Worm (Caenorhabditis elegans) whole organism, L3 larva: Measurements from ENCODE around the gene F36H9.5.

ENCODE experiments used
- R02D3.7 ChIP-seq: fragments of 150-350 bp; optimal IDR thresholded peaks from 2 replicates; lab custom pipeline; 2014; ENCODE audit warnings: missing biosample characterization, missing genetic modification characterization
- ZK546.5 ChIP-seq: sonication (generic microtip); optimal IDR thresholded peaks from 2 replicates; lab custom pipeline; 2017; ENCODE audit warnings: missing biosample characterization, missing genetic modification characterization
- aly-2 ChIP-seq: fragments of 150-350 bp; optimal IDR thresholded peaks from 2 replicates; lab custom pipeline; 2014; ENCODE audit warnings: missing biosample characterization, missing genetic modification characterization
- ama-1 ChIP-seq: fragments of 150-350 bp; optimal IDR thresholded peaks from 2 replicates; lab custom pipeline; 2018
- ceh-16 ChIP-seq: sonication (generic microtip); optimal IDR thresholded peaks from 2 replicates; lab custom pipeline; 2017; ENCODE audit warnings: missing biosample characterization, missing genetic modification characterization
- ceh-28 ChIP-seq: fragments of 150-350 bp; optimal IDR thresholded peaks from 2 replicates; lab custom pipeline; 2014; ENCODE audit warnings: missing biosample characterization, missing genetic modification reagents, missing genetic modification characterization
- ceh-82 ChIP-seq: fragments of 150-350 bp; optimal IDR thresholded peaks from 2 replicates; lab custom pipeline; 2014; ENCODE audit warnings: missing biosample characterization, missing genetic modification characterization
- ceh-9 ChIP-seq: sonication (generic microtip); optimal IDR thresholded peaks from 2 replicates; lab custom pipeline; 2018; ENCODE audit warnings: missing biosample characterization, missing genetic modification characterization
- daf-12 ChIP-seq: fragments of 150-350 bp; optimal IDR thresholded peaks from 2 replicates; lab custom pipeline; 2014; ENCODE audit warnings: missing biosample characterization, missing genetic modification reagents, missing genetic modification characterization
- egl-27 ChIP-seq: sonication (generic microtip); optimal IDR thresholded peaks from 4 replicates; lab custom pipeline; 2017; ENCODE audit warnings: missing biosample characterization, missing genetic modification reagents, missing genetic modification characterization
- egl-5 ChIP-seq: fragments of 150-350 bp; optimal IDR thresholded peaks from 2 replicates; lab custom pipeline; 2017; ENCODE audit warnings: missing biosample characterization, missing genetic modification reagents, missing genetic modification characterization, inconsistent platforms
- elt-1 ChIP-seq: fragments of 150-350 bp; optimal IDR thresholded peaks from 2 replicates; lab custom pipeline; 2014; ENCODE audit warnings: missing biosample characterization, missing genetic modification characterization
- elt-2 ChIP-seq: sonication (generic microtip); optimal IDR thresholded peaks from 2 replicates; lab custom pipeline; 2016; ENCODE audit warnings: missing genetic modification reagents, mild to moderate bottlenecking, missing genetic modification characterization, missing compliant biosample characterization
- elt-3 ChIP-seq, 3 experiments: fragments of 150-350 bp in 1 of 3; sonication (generic microtip) in 2 of 3; optimal IDR thresholded peaks; 2 replicates in 2 of 3; 4 replicates in 1 of 3; lab custom pipeline; 2014 to 2017; ENCODE audit warnings: missing biosample characterization in 3 of 3, missing genetic modification characterization in 3 of 3
- eor-1 ChIP-seq, 2 experiments: fragments of 150-350 bp; optimal IDR thresholded peaks; 2 replicates each; lab custom pipeline; 2014 to 2018; ENCODE audit warnings: missing biosample characterization in 2 of 2, missing genetic modification characterization in 2 of 2
- fkh-10 ChIP-seq: sonication (generic microtip); optimal IDR thresholded peaks from 2 replicates; lab custom pipeline; 2017; ENCODE audit warnings: missing biosample characterization, missing genetic modification reagents, missing genetic modification characterization
- fos-1 ChIP-seq: fragments of 150-350 bp; optimal IDR thresholded peaks from 2 replicates; lab custom pipeline; 2014; ENCODE audit warnings: missing biosample characterization, missing genetic modification characterization
- hmg-11 ChIP-seq: sonication (generic microtip); optimal IDR thresholded peaks from 2 replicates; lab custom pipeline; 2016; ENCODE audit warnings: missing genetic modification characterization, missing compliant biosample characterization
- jun-1 ChIP-seq: fragments of 150-350 bp; optimal IDR thresholded peaks from 2 replicates; lab custom pipeline; 2014; ENCODE audit warnings: missing biosample characterization, missing genetic modification reagents, missing genetic modification characterization
- lin-15B ChIP-seq: fragments of 150-350 bp; optimal IDR thresholded peaks from 2 replicates; lab custom pipeline; 2014; ENCODE audit warnings: missing biosample characterization, missing genetic modification characterization
- lin-39 ChIP-seq: fragments of 150-350 bp; optimal IDR thresholded peaks from 2 replicates; lab custom pipeline; 2018; ENCODE audit warnings: missing biosample characterization, missing genetic modification reagents, missing genetic modification characterization
- mml-1 ChIP-seq: fragments of 150-350 bp; sonication (generic microtip); optimal IDR thresholded peaks from 3 replicates; lab custom pipeline; 2014; ENCODE audit warnings: missing biosample characterization, missing genetic modification characterization
- nfya-1 ChIP-seq: sonication (generic microtip); optimal IDR thresholded peaks from 2 replicates; lab custom pipeline; 2017; ENCODE audit warnings: missing genetic modification characterization, mild to moderate bottlenecking, missing compliant biosample characterization, antibody characterized with exemption, moderate library complexity; ENCODE audit not compliant: insufficient read depth
- nhr-12 ChIP-seq: fragments of 150-350 bp; optimal IDR thresholded peaks from 2 replicates; lab custom pipeline; 2014; ENCODE audit warnings: missing biosample characterization, missing genetic modification characterization
- nhr-237 ChIP-seq: fragments of 150-350 bp; optimal IDR thresholded peaks from 2 replicates; lab custom pipeline; 2014; ENCODE audit warnings: missing biosample characterization, missing genetic modification characterization
- nhr-25 ChIP-seq: sonication (generic microtip); optimal IDR thresholded peaks from 2 replicates; lab custom pipeline; 2017; ENCODE audit warnings: missing biosample characterization, missing genetic modification characterization
- nhr-76 ChIP-seq: fragments of 150-350 bp; sonication (generic microtip); optimal IDR thresholded peaks from 5 replicates; lab custom pipeline; 2014; ENCODE audit warnings: missing biosample characterization, missing genetic modification characterization
- nhr-77 ChIP-seq: fragments of 150-350 bp; optimal IDR thresholded peaks from 2 replicates; lab custom pipeline; 2014; ENCODE audit warnings: missing biosample characterization, missing genetic modification characterization
- pha-4 ChIP-seq: fragments of 150-350 bp; optimal IDR thresholded peaks from 2 replicates; lab custom pipeline; 2014; ENCODE audit warnings: missing biosample characterization, missing genetic modification reagents, missing genetic modification characterization
- sea-2 ChIP-seq: fragments of 150-350 bp; sonication (generic microtip); optimal IDR thresholded peaks from 4 replicates; lab custom pipeline; 2014; ENCODE audit warnings: missing biosample characterization, missing genetic modification reagents, missing genetic modification characterization
- skn-1 ChIP-seq: fragments of 150-350 bp; optimal IDR thresholded peaks from 2 replicates; lab custom pipeline; 2014; ENCODE audit warnings: missing biosample characterization, missing genetic modification characterization
- tbx-2 ChIP-seq: sonication (generic microtip); optimal IDR thresholded peaks from 2 replicates; lab custom pipeline; 2016; ENCODE audit warnings: mild to moderate bottlenecking, missing genetic modification characterization, missing compliant biosample characterization
- unc-39 ChIP-seq: sonication (generic microtip); optimal IDR thresholded peaks from 4 replicates; lab custom pipeline; 2017; ENCODE audit warnings: missing biosample characterization, missing genetic modification characterization
- unc-62 ChIP-seq: fragments of 150-350 bp; sonication (generic microtip); optimal IDR thresholded peaks from 4 replicates; lab custom pipeline; 2014; ENCODE audit warnings: missing biosample characterization, missing genetic modification reagents, missing genetic modification characterization
- zag-1 ChIP-seq: fragments of 150-350 bp; optimal IDR thresholded peaks from 2 replicates; lab custom pipeline; 2014; ENCODE audit warnings: missing biosample characterization, missing genetic modification characterization
- ztf-11 ChIP-seq: fragments of 150-350 bp; optimal IDR thresholded peaks from 2 replicates; lab custom pipeline; 2014; ENCODE audit warnings: missing biosample characterization, missing genetic modification characterization
- ztf-4 ChIP-seq: fragments of 150-350 bp; optimal IDR thresholded peaks from 2 replicates; lab custom pipeline; 2014; ENCODE audit warnings: missing biosample characterization, missing genetic modification characterization

F36H9.5 gene

ce11 chrV:1781922-1782321 lies at the start of gene F36H9.5:
Gene F36H9.5, minus strand, starts transcription at chrV:1782022.
- TF ChIP-seq ceh-9 (tag; lab: Kevin White, UChicago) (no peak), unc-62 (no peak), zag-1 (no peak), jun-1 (tag; lab: Kevin White, UChicago) (no peak), ZK546.5 (tag; lab: Kevin White, UChicago) (no peak), lin-39 (tag; lab: Kevin White, UChicago) (no peak), fos-1 (tag; lab: Kevin White, UChicago) (no peak), eor-1 (tag; optimal IDR thresholded peaks at IDR 0.05; lab: Kevin White, UChicago) (no peak), elt-2 (no peak), elt-1 (tag; lab: Kevin White, UChicago) (no peak), ceh-82 (tag; lab: Kevin White, UChicago) (no peak), lin-15B (no peak), tbx-2 (no peak), R02D3.7 (tag; lab: Kevin White, UChicago) (no peak)

DNA sequence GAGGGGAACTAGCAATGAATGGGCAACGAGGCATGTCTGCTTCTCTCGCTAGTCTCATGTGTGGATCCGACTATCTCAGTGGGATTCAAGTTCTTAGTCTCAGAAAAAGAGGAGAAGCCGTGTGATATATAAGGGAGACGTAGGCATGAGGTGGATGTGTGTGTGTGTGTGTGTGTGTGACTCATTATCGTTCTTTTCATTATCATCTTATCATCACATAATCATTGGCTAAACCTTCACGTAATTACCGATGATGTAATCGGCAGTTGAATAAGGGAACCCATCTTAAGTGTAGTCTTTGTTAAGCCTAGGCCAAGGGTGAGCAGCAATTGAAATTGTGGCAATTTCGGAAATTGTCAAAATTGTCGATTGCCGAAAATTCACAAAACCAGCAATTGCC lies 48.2 kb upstream of the F36H9.5 start, which contains the start of gene Y32G9B.1:
Gene Y32G9B.1 (minus strand): TSS at position 101 of the 400 bp plus-strand sequence.
- TF ChIP-seq ama-1: no peak
- peak; percentile 48 for TF ChIP-seq nhr-25 (tag; lab: Kevin White, UChicago)
- TF ChIP-seq jun-1 (tag; lab: Kevin White, UChicago): no peak

- TF ChIP-seq R02D3.7 (tag; lab: Kevin White, UChicago) (no peak), nhr-77 (no peak), egl-27 (tag; lab: Kevin White, UChicago) (no peak), tbx-2 (no peak), ceh-28 (tag; lab: Kevin White, UChicago) (no peak), ztf-11 (tag; lab: Kevin White, UChicago) (no peak), sea-2 (no peak), nhr-237 (tag; lab: Kevin White, UChicago) (no peak), elt-1 (tag; lab: Kevin White, UChicago) (no peak), unc-39 (tag; lab: Kevin White, UChicago) (no peak), ceh-82 (tag; lab: Kevin White, UChicago) (no peak), jun-1 (tag; lab: Kevin White, UChicago) (no peak)
- TF ChIP-seq, all 47 proteins: peak for 0
Observed at ce11 chrV:1824528-1824927, 42.7 kb upstream of the F36H9.5 start.

DNA sequence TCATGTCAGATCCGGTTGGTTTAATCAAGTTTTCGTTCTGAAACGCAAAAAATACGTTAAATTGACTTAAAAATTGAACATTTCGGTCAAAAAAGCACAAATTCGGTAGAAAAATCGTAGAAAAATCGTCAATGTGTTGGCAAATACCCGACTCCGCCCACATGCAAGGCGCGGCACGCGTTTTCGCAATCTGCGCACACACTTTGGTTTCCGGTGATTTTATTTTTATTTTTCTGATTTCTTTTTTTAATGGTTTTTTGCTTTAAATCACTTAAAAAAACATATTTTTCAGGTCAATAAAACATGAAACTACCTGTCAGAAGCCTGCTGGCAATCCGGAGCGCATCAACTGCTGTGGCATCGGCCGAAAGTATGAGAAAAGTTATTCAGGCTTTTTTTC lies 39.5 kb upstream of the F36H9.5 start, which contains the start of the genes gly-7 and mrpl-39:
Gene gly-7 (minus strand): TSS at position 37 of the 400 bp plus-strand sequence.
Gene mrpl-39 (plus strand): TSS at position 293 of the 400 bp plus-strand sequence.
- TF ChIP-seq fkh-10 (GFP tag; lab: Kevin White, UChicago) (peak; percentile 3), pha-4 (tag; lab: Kevin White, UChicago) (peak; percentile 44), hmg-11 (tag; lab: Kevin White, UChicago) (no peak), nfya-1 (tag; lab: Kevin White, UChicago) (peak; percentile 45), elt-2 (peak; percentile 14)
- TF ChIP-seq, all 47 proteins: peak for 4

ce11 chrV:1820749-1821148 lies 38.9 kb upstream of the F36H9.5 start:
- no peak for TF ChIP-seq egl-5
- TF ChIP-seq sea-2: no peak
- no peak for TF ChIP-seq ZK546.5 (tag; lab: Kevin White, UChicago)
- no peak for TF ChIP-seq ceh-82 (tag; lab: Kevin White, UChicago)
- no peak for TF ChIP-seq nhr-76
- no peak for TF ChIP-seq nhr-12 (tag; lab: Kevin White, UChicago)
- TF ChIP-seq daf-12: no peak
- TF ChIP-seq ztf-11 (tag; lab: Kevin White, UChicago): no peak
- TF ChIP-seq mml-1 (tag; lab: Kevin White, UChicago): no peak
- TF ChIP-seq elt-3 (tag; optimal IDR thresholded peaks at IDR 0.05; lab: Kevin White, UChicago): no peak
- no peak for TF ChIP-seq aly-2
- TF ChIP-seq zag-1: no peak
- no peak for TF ChIP-seq skn-1 (tag; lab: Kevin White, UChicago)
- TF ChIP-seq nhr-25 (tag; lab: Kevin White, UChicago): no peak
- TF ChIP-seq unc-62: no peak
- TF ChIP-seq nhr-77: no peak
- TF ChIP-seq ceh-16 (tag; lab: Kevin White, UChicago): no peak
- TF ChIP-seq R02D3.7 (tag; lab: Kevin White, UChicago): no peak
- TF ChIP-seq ztf-4 (tag; lab: Kevin White, UChicago): no peak
